Worm (Caenorhabditis elegans): ENCODE measurements around the gene C30G12.6.

ce11 chrII:7272513-7272912 is 23.3 kb downstream of the C30G12.6 start:
- TF ChIP-seq ref-2 (tag; optimal IDR thresholded peaks at IDR 0.05) (no peak), fkh-10 (GFP tag; optimal IDR thresholded peaks at IDR 0.05) (no peak), sox-4 (tag; optimal IDR thresholded peaks at IDR 0.05) (no peak), ama-1 (optimal IDR thresholded peaks at IDR 0.05) (no peak), zip-5 (tag; optimal IDR thresholded peaks at IDR 0.05) (no peak), tbx-2 (tag; optimal IDR thresholded peaks at IDR 0.05) (no peak), pha-4 (tag; optimal IDR thresholded peaks at IDR 0.05) (no peak), sox-2 (GFP tag; IDR thresholded peaks at IDR 0.05) (no peak)
